Worm (Caenorhabditis elegans) whole organism, L4 larva: ENCODE results near the gene hdl-2.
A peak's percentile ranks its signal among the peaks of the same experiment; 100 is the strongest.

Experiments
- D1046.2 ChIP-seq: fragments of 200-800 bp; sonication (Bioruptor generic); IDR thresholded peaks from 2 replicates; pipeline ENCODE4 v1.3.6; 2022; ENCODE audit warnings: missing genetic modification characterization, missing compliant biosample characterization
- F10B5.3 ChIP-seq: sonication (generic microtip); optimal IDR thresholded peaks from 2 replicates; lab custom pipeline; 2016; ENCODE audit warnings: mild to moderate bottlenecking, missing genetic modification characterization, missing compliant biosample characterization
- F44E2.7 ChIP-seq: fragments of 200-800 bp; sonication (Bioruptor generic); IDR thresholded peaks from 2 replicates; pipeline ENCODE4 v2.1.2; 2022; ENCODE audit warnings: missing genetic modification characterization, missing compliant biosample characterization
- F49E8.2 ChIP-seq: sonication (generic microtip); optimal IDR thresholded peaks from 2 replicates; lab custom pipeline; 2016; ENCODE audit warnings: missing compliant biosample characterization, mild to moderate bottlenecking, missing genetic modification characterization, borderline replicate concordance
- T20F7.1 ChIP-seq: fragments of 200-800 bp; sonication (Bioruptor generic); optimal IDR thresholded peaks from 2 replicates; lab custom pipeline; 2018; ENCODE audit warnings: mild to moderate bottlenecking, missing genetic modification characterization, missing compliant biosample characterization
- ZK546.5 ChIP-seq, 2 experiments: sonication (generic microtip); optimal IDR thresholded peaks; 2 replicates each; lab custom pipeline; 2017; ENCODE audit warnings: missing biosample characterization in 2 of 2, missing genetic modification characterization in 2 of 2
- aha-1 ChIP-seq: fragments of 150-350 bp; peaks from one replicate; lab custom pipeline; 2014; ENCODE audit warnings: missing biosample characterization, missing genetic modification characterization
- ceh-32 ChIP-seq: sonication (generic microtip); optimal IDR thresholded peaks from 2 replicates; lab custom pipeline; 2016; ENCODE audit warnings: mild to moderate bottlenecking, missing genetic modification characterization, missing compliant biosample characterization; ENCODE audit not compliant: poor library complexity
- ceh-44 ChIP-seq: fragments of 200-800 bp; sonication (Bioruptor generic); IDR thresholded peaks from 2 replicates; pipeline ENCODE4 v1.3.6; 2022; ENCODE audit warnings: missing genetic modification reagents, missing genetic modification characterization, missing compliant biosample characterization
- daf-19 ChIP-seq: fragments of 200-800 bp; sonication (Bioruptor generic); conservative IDR thresholded peaks from 2 replicates; pipeline ENCODE4 v1.3.6; 2022; ENCODE audit warnings: missing genetic modification characterization, missing compliant biosample characterization
- dve-1 ChIP-seq: sonication (generic microtip); optimal IDR thresholded peaks from 2 replicates; lab custom pipeline; 2017; ENCODE audit warnings: antibody characterized with exemption, mild to moderate bottlenecking, missing genetic modification characterization, missing compliant biosample characterization; ENCODE audit not compliant: insufficient read depth
- egl-27 ChIP-seq: sonication (generic microtip); optimal IDR thresholded peaks from 3 replicates; lab custom pipeline; 2017; ENCODE audit warnings: missing biosample characterization, missing genetic modification reagents, missing genetic modification characterization
- egl-43 ChIP-seq: fragments of 200-800 bp; sonication (Bioruptor generic); IDR thresholded peaks from 2 replicates; pipeline ENCODE4 v1.3.6; 2022; ENCODE audit warnings: missing genetic modification reagents, missing genetic modification characterization, missing compliant biosample characterization
- gei-8 ChIP-seq: fragments of 200-800 bp; sonication (Bioruptor generic); optimal IDR thresholded peaks from 2 replicates; lab custom pipeline; 2018; ENCODE audit warnings: mild to moderate bottlenecking, missing genetic modification characterization, missing compliant biosample characterization
- hlh-30 ChIP-seq: sonication (generic microtip); optimal IDR thresholded peaks from 2 replicates; lab custom pipeline; 2017; ENCODE audit warnings: antibody characterized with exemption, mild to moderate bottlenecking, missing genetic modification characterization, missing compliant biosample characterization; ENCODE audit not compliant: insufficient read depth
- hmg-1.1 ChIP-seq: fragments of 200-800 bp; sonication (Bioruptor generic); IDR thresholded peaks from 2 replicates; pipeline ENCODE4 v1.3.6; 2022; ENCODE audit warnings: missing genetic modification reagents, missing genetic modification characterization, missing compliant biosample characterization
- lsy-2 ChIP-seq, 2 experiments: fragments of 150-350 bp in 1 of 2; sonication (generic microtip) in 1 of 2; optimal IDR thresholded peaks; 2 replicates each; lab custom pipeline; 2014 to 2017; ENCODE audit warnings: missing biosample characterization in 2 of 2, missing genetic modification characterization in 2 of 2
- madf-9 ChIP-seq: fragments of 200-800 bp; sonication (Bioruptor generic); conservative IDR thresholded peaks from 2 replicates; pipeline ENCODE4 v1.3.6; 2022; ENCODE audit warnings: missing genetic modification reagents, missing genetic modification characterization, missing compliant biosample characterization
- mes-2 ChIP-seq: sonication (generic microtip); optimal IDR thresholded peaks from 2 replicates; lab custom pipeline; 2016; ENCODE audit warnings: missing genotype, mild to moderate bottlenecking, missing genetic modification characterization, missing compliant biosample characterization; ENCODE audit not compliant: poor library complexity, severe bottlenecking
- mxl-2 ChIP-seq: fragments of 200-800 bp; sonication (Bioruptor generic); conservative IDR thresholded peaks from 2 replicates; pipeline ENCODE4 v1.3.6; 2022; ENCODE audit warnings: missing genetic modification reagents, missing genetic modification characterization, missing compliant biosample characterization
- nhr-11 ChIP-seq: fragments of 150-350 bp; optimal IDR thresholded peaks from 2 replicates; lab custom pipeline; 2014; ENCODE audit warnings: missing biosample characterization, missing genetic modification characterization
- nhr-25 ChIP-seq: sonication (generic microtip); optimal IDR thresholded peaks from 2 replicates; lab custom pipeline; 2017; ENCODE audit warnings: missing genetic modification characterization, mild to moderate bottlenecking, missing compliant biosample characterization, antibody characterized with exemption, moderate library complexity, borderline replicate concordance; ENCODE audit not compliant: insufficient read depth
- nhr-28 ChIP-seq: fragments of 150-350 bp; optimal IDR thresholded peaks from 2 replicates; lab custom pipeline; 2014; ENCODE audit warnings: missing biosample characterization, missing genetic modification characterization
- nhr-42 ChIP-seq: fragments of 200-800 bp; sonication (Bioruptor generic); IDR thresholded peaks from 2 replicates; pipeline ENCODE4 v1.3.6; 2022; ENCODE audit warnings: missing genetic modification characterization, missing compliant biosample characterization
- nhr-76 ChIP-seq: fragments of 150-350 bp; optimal IDR thresholded peaks from 2 replicates; lab custom pipeline; 2014; ENCODE audit warnings: missing biosample characterization, missing genetic modification characterization
- php-3 ChIP-seq: fragments of 200-800 bp; sonication (Bioruptor generic); IDR thresholded peaks from 2 replicates; pipeline ENCODE4 v1.3.6; 2022; ENCODE audit warnings: missing genetic modification reagents, missing genetic modification characterization, missing compliant biosample characterization
- rbr-2 ChIP-seq: sonication (generic microtip); optimal IDR thresholded peaks from 2 replicates; lab custom pipeline; 2016; ENCODE audit warnings: missing genotype, missing genetic modification characterization, missing compliant biosample characterization
- set-16 ChIP-seq: fragments of 200-800 bp; sonication (Bioruptor generic); IDR thresholded peaks from 2 replicates; pipeline ENCODE4 v1.3.6; 2022; ENCODE audit warnings: missing genetic modification reagents, missing genetic modification characterization, missing compliant biosample characterization
- snpc-1.2 ChIP-seq: fragments of 200-800 bp; sonication (Bioruptor generic); IDR thresholded peaks from 2 replicates; pipeline ENCODE4 v1.3.6; 2022; ENCODE audit warnings: missing genetic modification reagents, missing genetic modification characterization, missing compliant biosample characterization
- spr-3 ChIP-seq: fragments of 200-800 bp; sonication (Bioruptor generic); optimal IDR thresholded peaks from 2 replicates; lab custom pipeline; 2018; ENCODE audit warnings: mild to moderate bottlenecking, missing genetic modification characterization, missing compliant biosample characterization
- unc-130 ChIP-seq: sonication (generic microtip); optimal IDR thresholded peaks from 2 replicates; lab custom pipeline; 2016; ENCODE audit warnings: missing genetic modification reagents, missing genetic modification characterization, missing compliant biosample characterization
- zfp-2 ChIP-seq: sonication (generic microtip); optimal IDR thresholded peaks from 2 replicates; lab custom pipeline; 2016; ENCODE audit warnings: mild to moderate bottlenecking, missing genetic modification characterization, missing compliant biosample characterization
- ztf-11 ChIP-seq: fragments of 150-350 bp; optimal IDR thresholded peaks from 2 replicates; lab custom pipeline; 2014; ENCODE audit warnings: missing biosample characterization, missing genetic modification characterization

Gene hdl-2

ce11 chrIV:8923381-8923780, 49.4 kb downstream of the hdl-2 start:
- TF ChIP-seq snpc-1.2 (GFP tag; lab: Robert Waterston, UW) (peak; percentile 53; the same call in 1 of the 2 replicates), F10B5.3 (tag; lab: Kevin White, UChicago) (no peak), unc-130 (no peak), set-16 (GFP tag; lab: Robert Waterston, UW) (no peak), php-3 (GFP tag; lab: Robert Waterston, UW) (no peak)

ce11 chrIV:8924126-8924525, 50.2 kb downstream of the hdl-2 start:
- TF ChIP-seq aha-1 (tag; lab: Kevin White, UChicago) (no peak), snpc-1.2 (GFP tag; lab: Robert Waterston, UW) (no peak), nhr-11 (tag; lab: Kevin White, UChicago) (no peak), egl-27 (tag; lab: Kevin White, UChicago) (no peak), hlh-30 (no peak), nhr-76 (tag; lab: Kevin White, UChicago) (no peak), madf-9 (GFP tag; lab: Robert Waterston, UW) (no peak), nhr-25 (tag; lab: Kevin White, UChicago) (no peak), gei-8 (no peak), rbr-2 (no peak), spr-3 (GFP tag; lab: Kevin White, UChicago) (no peak), ceh-44 (GFP tag; lab: Robert Waterston, UW) (no peak), hmg-1.1 (GFP tag; lab: Robert Waterston, UW) (no peak), F44E2.7 (GFP tag; lab: Robert Waterston, UW) (no peak), mxl-2 (GFP tag; lab: Robert Waterston, UW) (no peak)

DNA sequence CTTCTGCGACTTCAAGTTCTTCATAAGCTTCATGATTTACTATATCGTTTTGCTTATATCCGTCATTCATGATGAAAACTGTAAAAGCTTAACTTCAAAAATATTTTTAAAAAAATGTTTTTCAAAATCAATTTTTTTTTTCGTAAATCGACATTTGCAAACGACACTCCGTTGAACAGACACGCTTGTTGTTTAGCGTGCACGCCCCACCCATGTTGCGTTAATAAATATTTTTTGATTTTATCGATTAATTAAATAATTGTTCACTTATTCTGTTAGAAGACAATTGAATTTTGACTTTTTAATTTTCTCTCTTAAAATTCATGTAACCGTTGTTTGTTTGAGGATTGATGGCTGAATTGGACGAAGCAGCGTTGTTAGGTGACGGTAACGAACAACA, 52.0 kb downstream of the hdl-2 start, which contains the start of the genes D1046.2 and cfim-2:
Gene D1046.2, minus strand, starts transcription at position 78 of the 400 bp plus-strand sequence.
Gene cfim-2, plus strand, starts transcription at position 335 of the 400 bp plus-strand sequence.
- TF ChIP-seq T20F7.1 (GFP tag; lab: Kevin White, UChicago) (peak; percentile 97), mes-2 (peak; percentile 38), dve-1 (tag; lab: Kevin White, UChicago) (peak; percentile 12), hlh-30 (peak; percentile 26), lsy-2 (tag; optimal IDR thresholded peaks at IDR 0.05; lab: Kevin White, UChicago) (peak in 1 of 2 experiments; percentile 57), nhr-28 (tag; lab: Kevin White, UChicago) (no peak), ceh-32 (no peak)

- TF ChIP-seq ZK546.5 (tag; optimal IDR thresholded peaks at IDR 0.05; lab: Kevin White, UChicago) (no peak), zfp-2 (tag; lab: Kevin White, UChicago) (no peak), ztf-11 (tag; lab: Kevin White, UChicago) (no peak), D1046.2 (GFP tag; lab: Robert Waterston, UW) (0 out of 2 replicates have a peak, but pooled peaks have one; percentile 55), rbr-2 (no peak), egl-43 (GFP tag; lab: Robert Waterston, UW) (no peak), F49E8.2 (tag; lab: Kevin White, UChicago) (no peak), nhr-42 (GFP tag; lab: Robert Waterston, UW) (no peak), aha-1 (tag; lab: Kevin White, UChicago) (peak; percentile 90), daf-19 (GFP tag; lab: Robert Waterston, UW) (no peak), gei-8 (no peak)
- TF ChIP-seq, all 104 proteins: peak for 2
These were observed 52.6 kb downstream of the hdl-2 start for ce11 chrIV:8926511-8926910.
